Fruit fly (Drosophila melanogaster): ENCODE data around the gene CG10747.

- no peak for TF ChIP-seq psq (optimal IDR thresholded peaks at IDR 0.05)
- no peak for TF ChIP-seq h (optimal IDR thresholded peaks at IDR 0.05)
- no peak for TF ChIP-seq insv (optimal IDR thresholded peaks at IDR 0.05)
- TF ChIP-seq ttk (optimal IDR thresholded peaks at IDR 0.05), result no peak
- TF ChIP-seq Sin3A (optimal IDR thresholded peaks at IDR 0.05), result no peak
These were observed 39.8 kb downstream of the CG10747 start for dm6 chr2L:20051172-20051893.
